Worm (Caenorhabditis elegans): ENCODE measurements around the gene lmtr-5.

The lmtr-5 gene

ce11 chrIII:3183377-3183776 is at the start of gene lmtr-5:
Gene lmtr-5 (plus strand): TSS chrIII:3183677.
- TF ChIP-seq lin-11 (tag; optimal IDR thresholded peaks at IDR 0.05) (no peak), nhr-129 (tag; optimal IDR thresholded peaks at IDR 0.05) (no peak), F13H6.1 (tag; optimal IDR thresholded peaks at IDR 0.05) (no peak), ZK546.5 (tag; optimal IDR thresholded peaks at IDR 0.05) (no peak), ceh-16 (tag; optimal IDR thresholded peaks at IDR 0.05) (no peak), nhr-6 (tag; optimal IDR thresholded peaks at IDR 0.05) (no peak), nhr-12 (tag; optimal IDR thresholded peaks at IDR 0.05) (no peak), blmp-1 (tag; optimal IDR thresholded peaks at IDR 0.05; ENCODE audit: insufficient read depth) (no peak), ama-1 (optimal IDR thresholded peaks at IDR 0.05) (no peak), alr-1 (tag; optimal IDR thresholded peaks at IDR 0.05) (no peak)

ce11 chrIII:3136325-3137001 is 47.0 kb upstream of the lmtr-5 start:
- TF ChIP-seq sma-3 (GFP tag; optimal IDR thresholded peaks at IDR 0.05) (no peak), sma-9 (GFP tag; optimal IDR thresholded peaks at IDR 0.05) (no peak), sma-9 (tag; optimal IDR thresholded peaks at IDR 0.05) (no peak), R02D3.7 (tag; optimal IDR thresholded peaks at IDR 0.05) (no peak), crh-2 (tag; optimal IDR thresholded peaks at IDR 0.05) (no peak), snpc-4 (tag; optimal IDR thresholded peaks at IDR 0.05) (no peak), egl-27 (tag; optimal IDR thresholded peaks at IDR 0.05) (no peak), ztf-11 (tag; optimal IDR thresholded peaks at IDR 0.05) (no peak)

- no peak for TF ChIP-seq sem-4 (tag; optimal IDR thresholded peaks at IDR 0.05)
- TF ChIP-seq C34F6.9 (tag; optimal IDR thresholded peaks at IDR 0.05) = no peak
- no peak for TF ChIP-seq ztf-1 (GFP tag; conservative IDR thresholded peaks at IDR 0.05)
- TF ChIP-seq F13H6.1 (tag; optimal IDR thresholded peaks at IDR 0.05) = no peak
- TF ChIP-seq sma-9 (GFP tag; optimal IDR thresholded peaks at IDR 0.05) = no peak
- no peak for TF ChIP-seq sma-9 (tag; optimal IDR thresholded peaks at IDR 0.05)
- no peak for TF ChIP-seq unc-55 (GFP tag; optimal IDR thresholded peaks at IDR 0.05)
Observed at ce11 chrIII:3138087-3138486, 45.4 kb upstream of the lmtr-5 start.

- TF ChIP-seq nhr-6 (tag; optimal IDR thresholded peaks at IDR 0.05) (no peak), ztf-11 (tag; optimal IDR thresholded peaks at IDR 0.05) (no peak), sem-4 (tag; optimal IDR thresholded peaks at IDR 0.05) (peak; percentile 40), lin-13 (GFP tag; optimal IDR thresholded peaks at IDR 0.05) (no peak), aly-2 (tag; optimal IDR thresholded peaks at IDR 0.05) (no peak), ztf-4 (tag; optimal IDR thresholded peaks at IDR 0.05) (no peak), mbf-1 (tag; optimal IDR thresholded peaks at IDR 0.05) (no peak), zag-1 (tag; optimal IDR thresholded peaks at IDR 0.05) (peak; percentile 68), C34F6.9 (tag; optimal IDR thresholded peaks at IDR 0.05) (peak; percentile 36), mdl-1 (tag; optimal IDR thresholded peaks at IDR 0.05) (no peak), lin-11 (tag; optimal IDR thresholded peaks at IDR 0.05) (no peak), dmd-4 (tag; optimal IDR thresholded peaks at IDR 0.05) (no peak), ceh-82 (tag; optimal IDR thresholded peaks at IDR 0.05) (no peak), blmp-1 (tag; optimal IDR thresholded peaks at IDR 0.05; ENCODE audit: insufficient read depth) (no peak), nhr-129 (tag; optimal IDR thresholded peaks at IDR 0.05) (no peak), lin-39 (tag; optimal IDR thresholded peaks at IDR 0.05) (no peak), gmeb-1 (tag; optimal IDR thresholded peaks at IDR 0.05) (no peak), ceh-16 (tag; optimal IDR thresholded peaks at IDR 0.05) (no peak), nhr-23 (tag; optimal IDR thresholded peaks at IDR 0.05) (no peak), ZK546.5 (tag; optimal IDR thresholded peaks at IDR 0.05) (no peak), nhr-25 (tag; optimal IDR thresholded peaks at IDR 0.05) (no peak), lsy-2 (tag; optimal IDR thresholded peaks at IDR 0.05) (peak in 1 of 2 experiments; percentile 57), unc-62 (GFP tag; optimal IDR thresholded peaks at IDR 0.05) (no peak), egl-27 (tag; optimal IDR thresholded peaks at IDR 0.05) (no peak), mab-5 (tag; optimal IDR thresholded peaks at IDR 0.05) (no peak), elt-3 (tag; optimal IDR thresholded peaks at IDR 0.05) (no peak), sma-3 (GFP tag; optimal IDR thresholded peaks at IDR 0.05) (no peak), unc-55 (GFP tag; optimal IDR thresholded peaks at IDR 0.05) (peak; percentile 15), snpc-4 (tag; optimal IDR thresholded peaks at IDR 0.05) (no peak)
Observed at ce11 chrIII:3139144-3139543, 44.3 kb upstream of the lmtr-5 start, which contains the start of gene mec-12. Gene mec-12 (minus strand): TSS chrIII:3139234.

Data from whole organism, L2 larva.